Fruit fly (Drosophila melanogaster): ENCODE measurements around the gene CG13014.

CG13014 gene

DNA sequence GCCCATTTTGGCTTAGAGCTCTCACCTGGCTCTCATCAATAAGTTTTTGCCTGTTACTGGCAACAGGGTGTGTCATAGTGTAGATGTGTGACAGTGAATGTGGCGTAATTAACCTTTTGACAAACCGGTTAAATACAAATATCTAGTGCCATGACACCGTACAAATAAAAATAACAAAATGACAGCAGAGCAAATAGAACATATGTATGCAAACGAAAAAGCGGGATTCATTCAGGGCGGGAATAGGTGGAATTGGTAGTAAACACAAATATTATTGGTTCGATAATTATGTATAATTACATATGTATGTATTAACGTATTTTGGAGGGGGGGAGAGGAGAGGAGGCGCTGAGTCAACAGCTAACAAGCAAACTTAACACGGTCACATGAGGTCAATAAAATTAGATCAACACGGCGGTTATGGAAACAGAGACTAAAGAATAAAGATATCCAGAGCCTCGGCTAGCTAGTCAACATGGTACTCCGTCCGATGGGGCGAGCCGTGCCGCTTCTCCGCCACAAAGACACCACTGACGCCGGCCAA is 8.6 kb downstream of the CG13014 start:
- TF ChIP-seq Pdp1 (GFP tag; optimal IDR thresholded peaks at IDR 0.05): peak in 1 of 2 experiments; percentile 10
- TF ChIP-seq crc (GFP tag; optimal IDR thresholded peaks at IDR 0.05): no peak
- peak in 1 of 2 experiments; percentile 0 for TF ChIP-seq Eip74EF (GFP tag; optimal IDR thresholded peaks at IDR 0.05)
- peak; percentile 16 for TF ChIP-seq kay (GFP tag; optimal IDR thresholded peaks at IDR 0.05)
- TF ChIP-seq CG14965 (GFP tag; optimal IDR thresholded peaks at IDR 0.05; ENCODE audit: borderline replicate concordance): no peak
- TF ChIP-seq CG12769 (tag; optimal IDR thresholded peaks at IDR 0.05): no peak
- TF ChIP-seq tio (GFP tag; optimal IDR thresholded peaks at IDR 0.05): no peak
- no peak for TF ChIP-seq knrl (GFP tag; IDR thresholded peaks at IDR 0.05; ENCODE audit: partially characterized antibody)
- TF ChIP-seq Xbp1 (GFP tag; optimal IDR thresholded peaks at IDR 0.05): no peak
- TF ChIP-seq Mrtf (GFP tag; IDR thresholded peaks at IDR 0.05): no peak
- TF ChIP-seq Ets65A (GFP tag): peak; percentile 56
- peak; percentile 13 for TF ChIP-seq dmrt11E (tag; optimal IDR thresholded peaks at IDR 0.05)
- peak; percentile 20 for TF ChIP-seq ATbp (GFP tag; optimal IDR thresholded peaks at IDR 0.05)
- no peak for TF ChIP-seq CG8765 (GFP tag; IDR thresholded peaks at IDR 0.05)
- TF ChIP-seq nom (GFP tag; optimal IDR thresholded peaks at IDR 0.05): no peak
- no peak for TF ChIP-seq slp2 (GFP tag; optimal IDR thresholded peaks at IDR 0.05)
- TF ChIP-seq al (GFP tag; IDR thresholded peaks at IDR 0.05): no peak
- no peak for TF ChIP-seq CG9797 (GFP tag; optimal IDR thresholded peaks at IDR 0.05)
- TF ChIP-seq Awh (GFP tag; IDR thresholded peaks at IDR 0.05): 0 out of 2 replicates have a peak, but pooled peaks have one; percentile 17
- no peak for TF ChIP-seq dysf (GFP tag; IDR thresholded peaks at IDR 0.05)
- no peak for TF ChIP-seq rib (GFP tag; IDR thresholded peaks at IDR 0.05)
- TF ChIP-seq sima (GFP tag; optimal IDR thresholded peaks at IDR 0.05): no peak
- peak; percentile 11 for TF ChIP-seq CG2120 (GFP tag; optimal IDR thresholded peaks at IDR 0.05)
- TF ChIP-seq schlank (tag; optimal IDR thresholded peaks at IDR 0.05): no peak
- no peak for TF ChIP-seq ems (GFP tag; optimal IDR thresholded peaks at IDR 0.05)
- no peak for TF ChIP-seq CoRest (tag; optimal IDR thresholded peaks at IDR 0.05)
- no peak for TF ChIP-seq pum (GFP tag; optimal IDR thresholded peaks at IDR 0.05)
- no peak for TF ChIP-seq Hr3 (GFP tag; optimal IDR thresholded peaks at IDR 0.05)
- TF ChIP-seq twi (tag; optimal IDR thresholded peaks at IDR 0.05): no peak
- TF ChIP-seq disco-r (GFP tag; optimal IDR thresholded peaks at IDR 0.05): no peak
- TF ChIP-seq CG11398 (GFP tag; optimal IDR thresholded peaks at IDR 0.05): no peak
- no peak for TF ChIP-seq eyg (GFP tag; optimal IDR thresholded peaks at IDR 0.05)
- TF ChIP-seq CG33557 (GFP tag; optimal IDR thresholded peaks at IDR 0.05): peak; percentile 28
- peak; percentile 6 for TF ChIP-seq CG15696 (tag; optimal IDR thresholded peaks at IDR 0.05)
- peak; percentile 10 for TF ChIP-seq CrebB (tag; optimal IDR thresholded peaks at IDR 0.05)
- peak; percentile 21 for TF ChIP-seq Med (GFP tag)
- TF ChIP-seq CG7745 (tag; optimal IDR thresholded peaks at IDR 0.05): peak; percentile 52
- peak; percentile 35; the same call in 1 of the 2 replicates for TF ChIP-seq crol (GFP tag; IDR thresholded peaks at IDR 0.05)
- TF ChIP-seq CG10209 (GFP tag; optimal IDR thresholded peaks at IDR 0.05): no peak
- TF ChIP-seq E2f2 (GFP tag; IDR thresholded peaks at IDR 0.05): no peak
- peak in 1 of 2 experiments; percentile 89 for TF ChIP-seq Hr78 (GFP tag; optimal IDR thresholded peaks at IDR 0.05)
- peak; percentile 30 for TF ChIP-seq fd64A (GFP tag; optimal IDR thresholded peaks at IDR 0.05)
- TF ChIP-seq Rx (GFP tag; IDR thresholded peaks at IDR 0.05): no peak
- TF ChIP-seq CG17186 (GFP tag; optimal IDR thresholded peaks at IDR 0.05): no peak
- no peak for TF ChIP-seq sr (GFP tag; IDR thresholded peaks at IDR 0.05)
- TF ChIP-seq Ada2b (GFP tag; IDR thresholded peaks at IDR 0.05): no peak
- TF ChIP-seq CG10543 (GFP tag; optimal IDR thresholded peaks at IDR 0.05): peak; percentile 23
- TF ChIP-seq CG3726 (GFP tag; IDR thresholded peaks at IDR 0.05): no peak
- TF ChIP-seq Fer3 (tag; optimal IDR thresholded peaks at IDR 0.05): no peak
- no peak for TF ChIP-seq luna (GFP tag; optimal IDR thresholded peaks at IDR 0.05)

Data from whole organism, embryonic.